Worm (Caenorhabditis elegans): ENCODE results near the gene F13H8.3.

- TF ChIP-seq him-1 (tag; optimal IDR thresholded peaks at IDR 0.05) (no peak), W03F9.2 (tag; optimal IDR thresholded peaks at IDR 0.05) (no peak), dao-5 (tag; optimal IDR thresholded peaks at IDR 0.05) (no peak)
These were observed 47.7 kb downstream of the F13H8.3 start for ce11 chrII:6311459-6311858.
